Worm (Caenorhabditis elegans): Measurements from ENCODE around the gene npr-20.
A peak's percentile ranks its signal among the peaks of the same experiment; 100 is the strongest.

npr-20 gene

ce11 chrII:8883559-8883958, 18.6 kb upstream of the npr-20 start, which contains the start of gene rha-1:
TSS of gene rha-1 (minus strand) at chrII:8883659.
- TF ChIP-seq hlh-30 (tag; optimal IDR thresholded peaks at IDR 0.05; ENCODE audit: insufficient read depth) (no peak), dpl-1 (GFP tag; optimal IDR thresholded peaks at IDR 0.05) (no peak), ZK546.5 (tag; optimal IDR thresholded peaks at IDR 0.05) (no peak), ztf-7 (tag; optimal IDR thresholded peaks at IDR 0.05) (no peak), zip-11 (GFP tag; IDR thresholded peaks at IDR 0.05) (no peak)

ce11 chrII:8878528-8878927, 13.6 kb upstream of the npr-20 start:
- TF ChIP-seq nhr-41 (GFP tag; IDR thresholded peaks at IDR 0.05) (no peak), egl-43 (GFP tag; IDR thresholded peaks at IDR 0.05) (0 out of 2 replicates have a peak, but pooled peaks have one; percentile 49), cey-2 (tag; optimal IDR thresholded peaks at IDR 0.05; ENCODE audit: borderline replicate concordance, insufficient read depth) (no peak), lin-13 (GFP tag; optimal IDR thresholded peaks at IDR 0.05) (no peak), arid-1 (GFP tag; conservative IDR thresholded peaks at IDR 0.05) (0 out of 2 replicates have a peak, but pooled peaks have one; percentile 26), attf-4 (tag; optimal IDR thresholded peaks at IDR 0.05) (no peak), ceh-62 (tag; optimal IDR thresholded peaks at IDR 0.05) (no peak), R02D3.7 (tag; optimal IDR thresholded peaks at IDR 0.05) (no peak), ZK546.5 (tag; optimal IDR thresholded peaks at IDR 0.05) (no peak), nhr-76 (tag; optimal IDR thresholded peaks at IDR 0.05) (no peak), lin-29 (GFP tag; IDR thresholded peaks at IDR 0.05) (no peak), mdl-1 (tag; optimal IDR thresholded peaks at IDR 0.05) (no peak), set-16 (GFP tag; IDR thresholded peaks at IDR 0.05) (peak; percentile 58)

ce11 chrII:8877032-8877985, 12.3 kb upstream of the npr-20 start:
- no peak for TF ChIP-seq spr-3 (GFP tag; optimal IDR thresholded peaks at IDR 0.05)
- no peak for TF ChIP-seq daf-12 (tag; optimal IDR thresholded peaks at IDR 0.05)
- peak; percentile 13 for TF ChIP-seq unc-130 (GFP tag; optimal IDR thresholded peaks at IDR 0.05)
- TF ChIP-seq dmd-8 (GFP tag; IDR thresholded peaks at IDR 0.05): 0 out of 2 replicates have a peak, but pooled peaks have one; percentile 52
- no peak for TF ChIP-seq nhr-41 (GFP tag; IDR thresholded peaks at IDR 0.05)
- no peak for TF ChIP-seq nhr-102 (tag; optimal IDR thresholded peaks at IDR 0.05)
- no peak for TF ChIP-seq lir-3 (tag; optimal IDR thresholded peaks at IDR 0.05)
- TF ChIP-seq nhr-237 (tag; optimal IDR thresholded peaks at IDR 0.05): no peak
- no peak for TF ChIP-seq unc-39 (tag; optimal IDR thresholded peaks at IDR 0.05)
- no peak for TF ChIP-seq skn-1 (tag; optimal IDR thresholded peaks at IDR 0.05)
- TF ChIP-seq tag-97 (GFP tag; IDR thresholded peaks at IDR 0.05): no peak
- TF ChIP-seq ztf-7 (tag; optimal IDR thresholded peaks at IDR 0.05): no peak
- TF ChIP-seq mxl-2 (GFP tag; conservative IDR thresholded peaks at IDR 0.05): no peak
- no peak for TF ChIP-seq aha-1 (tag)
- TF ChIP-seq ZK337.2 (GFP tag; IDR thresholded peaks at IDR 0.05): no peak
- no peak for TF ChIP-seq ces-1 (GFP tag; optimal IDR thresholded peaks at IDR 0.05)
- no peak for TF ChIP-seq ceh-82 (tag; optimal IDR thresholded peaks at IDR 0.05)
- TF ChIP-seq mep-1 (tag; optimal IDR thresholded peaks at IDR 0.05): no peak
- TF ChIP-seq ctbp-1 (GFP tag; IDR thresholded peaks at IDR 0.05): no peak
- no peak for TF ChIP-seq nhr-10 (tag; optimal IDR thresholded peaks at IDR 0.05)
- TF ChIP-seq egl-27 (tag; optimal IDR thresholded peaks at IDR 0.05): no peak
- TF ChIP-seq egl-43 (GFP tag; IDR thresholded peaks at IDR 0.05): 0 out of 2 replicates have a peak, but pooled peaks have one; percentile 37
- no peak for TF ChIP-seq Y105C5A.15 (GFP tag; IDR thresholded peaks at IDR 0.05)
- no peak for TF ChIP-seq ztf-11 (tag; optimal IDR thresholded peaks at IDR 0.05)
- TF ChIP-seq F49E8.2 (tag; optimal IDR thresholded peaks at IDR 0.05; ENCODE audit: borderline replicate concordance): peak; percentile 55
- TF ChIP-seq madf-9 (GFP tag; conservative IDR thresholded peaks at IDR 0.05): no peak
- peak in 1 of 2 experiments; percentile 51 for TF ChIP-seq unc-62 (GFP tag; optimal IDR thresholded peaks at IDR 0.05 in 1 of 2)
- no peak for TF ChIP-seq unc-62 (tag; optimal IDR thresholded peaks at IDR 0.05)
- no peak for TF ChIP-seq pqm-1 (tag; optimal IDR thresholded peaks at IDR 0.05)
- no peak for TF ChIP-seq nhr-28 (tag; optimal IDR thresholded peaks at IDR 0.05)
- TF ChIP-seq nhr-48 (tag; optimal IDR thresholded peaks at IDR 0.05): no peak
- no peak for TF ChIP-seq ceh-44 (GFP tag; IDR thresholded peaks at IDR 0.05)
- TF ChIP-seq hlh-11 (tag; optimal IDR thresholded peaks at IDR 0.05): no peak
